Fruit fly (Drosophila melanogaster): ENCODE measurements around the gene BoYb.

Gene BoYb

dm6 chr3L:22863367-22864078 is 38.2 kb upstream of the BoYb start, which contains the start of gene CG33169 (continued):
- TF ChIP-seq Dip3 (GFP tag; optimal IDR thresholded peaks at IDR 0.05) (peak; percentile 91), dan (GFP tag; IDR thresholded peaks at IDR 0.05) (no peak), Lhr (GFP tag; optimal IDR thresholded peaks at IDR 0.05) (peak; percentile 94), Dek (tag; optimal IDR thresholded peaks at IDR 0.05) (peak; percentile 85), CG3847 (GFP tag; IDR thresholded peaks at IDR 0.05) (peak; percentile 96), lab (GFP tag; optimal IDR thresholded peaks at IDR 0.05) (peak; percentile 92), fd96Cb (tag; optimal IDR thresholded peaks at IDR 0.05) (peak; percentile 46), gcm (GFP tag; optimal IDR thresholded peaks at IDR 0.05) (peak; percentile 9), Usf (GFP tag; optimal IDR thresholded peaks at IDR 0.05) (peak; percentile 67), luna (GFP tag; optimal IDR thresholded peaks at IDR 0.05) (peak; percentile 84), CG33213 (GFP tag; optimal IDR thresholded peaks at IDR 0.05) (peak; percentile 96), CG12769 (tag; optimal IDR thresholded peaks at IDR 0.05) (peak; percentile 93), CG9215 (GFP tag; IDR thresholded peaks at IDR 0.05) (peak; percentile 80), cwo (GFP tag; optimal IDR thresholded peaks at IDR 0.05) (peak; percentile 56), CG14710 (tag; optimal IDR thresholded peaks at IDR 0.05) (peak; percentile 79), Max (GFP tag; optimal IDR thresholded peaks at IDR 0.05) (peak; percentile 84), CG15696 (tag; optimal IDR thresholded peaks at IDR 0.05) (peak; percentile 46), CG7357 (GFP tag; IDR thresholded peaks at IDR 0.05) (0 out of 3 replicates have a peak, but pooled peaks have one; percentile 55), zen (tag; optimal IDR thresholded peaks at IDR 0.05) (peak; percentile 80), jing (GFP tag; optimal IDR thresholded peaks at IDR 0.05) (peak; percentile 45), Camta (GFP tag; optimal IDR thresholded peaks at IDR 0.05) (peak; percentile 83), CG6683 (GFP tag; optimal IDR thresholded peaks at IDR 0.05) (no peak), Gsc (GFP tag; IDR thresholded peaks at IDR 0.05) (no peak; the same call in 1 of the 2 replicates), aop (GFP tag; IDR thresholded peaks at IDR 0.05) (peak; percentile 35; the same call in 1 of the 2 replicates), toy (GFP tag; IDR thresholded peaks at IDR 0.05) (peak; percentile 50; the same call in 1 of the 2 replicates), ranshi (GFP tag; IDR thresholded peaks at IDR 0.05) (peak; percentile 84), cas (GFP tag; IDR thresholded peaks at IDR 0.05) (peak; percentile 81), ato (GFP tag; IDR thresholded peaks at IDR 0.05; ENCODE audit: partially characterized antibody) (peak; percentile 70), CG10147 (GFP tag; optimal IDR thresholded peaks at IDR 0.05) (peak; percentile 52), Nf-YA (GFP tag; IDR thresholded peaks at IDR 0.05) (0 out of 2 replicates have a peak, but pooled peaks have one; percentile 38), trem (tag; optimal IDR thresholded peaks at IDR 0.05) (peak; percentile 75), Atf6 (GFP tag; IDR thresholded peaks at IDR 0.05) (peak; percentile 46; the same call in 1 of the 2 replicates), sens-2 (GFP tag; IDR thresholded peaks at IDR 0.05) (peak; percentile 26; the same call in 1 of the 2 replicates), knrl (GFP tag; IDR thresholded peaks at IDR 0.05; ENCODE audit: partially characterized antibody) (peak; percentile 73), Stat92E (GFP tag; optimal IDR thresholded peaks at IDR 0.05) (no peak), chif (GFP tag; optimal IDR thresholded peaks at IDR 0.05) (peak; percentile 75 to 77), CG32532 (GFP tag; IDR thresholded peaks at IDR 0.05) (peak; percentile 88), CG11093 (GFP tag; IDR thresholded peaks at IDR 0.05) (peak; percentile 73; the same call in 2 of the 3 replicates), CG10431 (GFP tag; optimal IDR thresholded peaks at IDR 0.05) (peak; percentile 73), HLH54F (GFP tag; optimal IDR thresholded peaks at IDR 0.05) (peak; percentile 94), ase (GFP tag; IDR thresholded peaks at IDR 0.05) (peak; percentile 83), Hmr (GFP tag; optimal IDR thresholded peaks at IDR 0.05) (peak; percentile 92), CG11504 (tag; optimal IDR thresholded peaks at IDR 0.05) (peak; percentile 89), pan (optimal IDR thresholded peaks at IDR 0.05) (no peak), pan (GFP tag; optimal IDR thresholded peaks at IDR 0.05 in 1 of 2, IDR thresholded peaks at IDR 0.05 in 1 of 2) (peak in 1 of 2 experiments; percentile 81), H2.0 (GFP tag; IDR thresholded peaks at IDR 0.05) (peak; percentile 83), CG2116 (GFP tag; optimal IDR thresholded peaks at IDR 0.05) (peak; percentile 70), odd (GFP tag; optimal IDR thresholded peaks at IDR 0.05) (no peak)

Data from whole organism, embryonic.